Fruit fly (Drosophila melanogaster): ENCODE measurements around the gene CG32551.

dm6 chrX:18405567-18406059 lies 33.1 kb upstream of the CG32551 start:
- no peak for TF ChIP-seq CG8478 (optimal IDR thresholded peaks at IDR 0.05)
- no peak for TF ChIP-seq CTCF (optimal IDR thresholded peaks at IDR 0.05)
